Fruit fly (Drosophila melanogaster) whole organism, embryonic: ENCODE measurements around the gene CG43800.
A peak's percentile ranks its signal among the peaks of the same experiment; 100 is the strongest.

ENCODE experiments used
- CG10321 ChIP-seq: fragments of 200-800 bp; sonication (Bioruptor generic); IDR thresholded peaks from 2 replicates; pipeline ENCODE4 v1.3.6; 2022; ENCODE audit warnings: missing biosample characterization, missing genetic modification characterization
- CG11093 ChIP-seq: fragments of 200-800 bp; sonication (Bioruptor generic); IDR thresholded peaks from 3 replicates; pipeline ENCODE4 v1.3.6; 2022; ENCODE audit warnings: missing biosample characterization, missing genetic modification characterization
- CG12071 ChIP-seq: fragments of 200-800 bp; sonication (Bioruptor generic); optimal IDR thresholded peaks from 3 replicates; lab custom pipeline; 2018; ENCODE audit warnings: missing biosample characterization, mild to moderate bottlenecking, missing genetic modification characterization
- CG12155 ChIP-seq: fragments of 200-800 bp; sonication (Bioruptor generic); optimal IDR thresholded peaks from 3 replicates; lab custom pipeline; 2016; ENCODE audit warnings: missing biosample characterization, missing genetic modification characterization
- CG12769 ChIP-seq: fragments of 200-800 bp; sonication (Bioruptor generic); optimal IDR thresholded peaks from 2 replicates; lab custom pipeline; 2019; ENCODE audit warnings: missing biosample characterization, mild to moderate bottlenecking, missing genetic modification characterization, moderate library complexity
- CG13123 ChIP-seq: fragments of 200-800 bp; sonication (Bioruptor generic); optimal IDR thresholded peaks from 2 replicates; lab custom pipeline; 2016; ENCODE audit warnings: missing biosample characterization, missing genetic modification characterization
- CG17912 ChIP-seq: fragments of 200-800 bp; sonication (Bioruptor generic); optimal IDR thresholded peaks from 2 replicates; lab custom pipeline; 2018; ENCODE audit warnings: missing biosample characterization, mild to moderate bottlenecking, missing genetic modification characterization
- CG30403 ChIP-seq: fragments of 200-800 bp; sonication (Bioruptor generic); optimal IDR thresholded peaks from 3 replicates; lab custom pipeline; 2016; ENCODE audit warnings: missing biosample characterization, missing genetic modification characterization
- CG30431 ChIP-seq: fragments of 200-800 bp; sonication (Bioruptor generic); optimal IDR thresholded peaks from 2 replicates; lab custom pipeline; 2017; ENCODE audit warnings: missing biosample characterization, missing genetic modification characterization
- CG31224 ChIP-seq: fragments of 200-800 bp; sonication (Bioruptor generic); IDR thresholded peaks from 2 replicates; pipeline ENCODE4 v1.3.6; 2022; ENCODE audit warnings: missing biosample characterization, missing genetic modification characterization
- CG31365 ChIP-seq: fragments of 200-800 bp; sonication (Bioruptor generic); optimal IDR thresholded peaks from 2 replicates; lab custom pipeline; 2018; ENCODE audit warnings: missing biosample characterization, mild to moderate bottlenecking, missing genetic modification characterization
- CG3726 ChIP-seq: fragments of 200-800 bp; sonication (Bioruptor generic); IDR thresholded peaks from 3 replicates; pipeline ENCODE4, ENCODE4 v1.3.6; 2022; ENCODE audit warnings: missing biosample characterization, missing genetic modification characterization
- CG6175 ChIP-seq: fragments of 200-800 bp; sonication (Bioruptor generic); IDR thresholded peaks from 3 replicates; pipeline ENCODE4 v1.3.6; 2022; ENCODE audit warnings: missing biosample characterization, missing genetic modification characterization
- CG6813 ChIP-seq: fragments of 200-800 bp; sonication (Bioruptor generic); optimal IDR thresholded peaks from 2 replicates; lab custom pipeline; 2017; ENCODE audit warnings: missing biosample characterization, missing genetic modification characterization, mild to moderate bottlenecking, moderate library complexity, missing genetic modification reagents
- CG8478 ChIP-seq: fragments of >200 bp; optimal IDR thresholded peaks from 2 replicates; lab custom pipeline; 2018
- CG8765 ChIP-seq: fragments of 200-800 bp; sonication (Bioruptor generic); IDR thresholded peaks from 2 replicates; pipeline ENCODE4 v1.3.6; 2022; ENCODE audit warnings: missing biosample characterization, missing genetic modification characterization
- CG9437 ChIP-seq: fragments of 200-800 bp; sonication (Bioruptor generic); optimal IDR thresholded peaks from 2 replicates; lab custom pipeline; 2018; ENCODE audit warnings: missing biosample characterization, mild to moderate bottlenecking, missing genetic modification characterization
- D19A ChIP-seq: fragments of 200-800 bp; optimal IDR thresholded peaks from 3 replicates; lab custom pipeline; 2019; ENCODE audit warnings: missing biosample characterization, mild to moderate bottlenecking, missing genetic modification characterization, moderate library complexity
- Ets65A ChIP-seq: fragments of 200-800 bp; sonication (Bioruptor generic); peaks from one replicate; lab custom pipeline; 2016; ENCODE audit warnings: missing biosample characterization, missing genetic modification characterization
- Ets97D ChIP-seq: fragments of 200-800 bp; sonication (Bioruptor generic); optimal IDR thresholded peaks from 3 replicates; lab custom pipeline; 2016; ENCODE audit warnings: missing biosample characterization, missing genetic modification characterization
- Hey ChIP-seq: fragments of 200-800 bp; sonication (Bioruptor generic); optimal IDR thresholded peaks from 3 replicates; lab custom pipeline; 2018; ENCODE audit warnings: missing biosample characterization, mild to moderate bottlenecking, missing genetic modification characterization
- HmgD ChIP-seq: fragments of 200-800 bp; sonication (Bioruptor generic); optimal IDR thresholded peaks from 3 replicates; lab custom pipeline; 2016; ENCODE audit warnings: missing biosample characterization, missing genetic modification characterization
- HmgZ ChIP-seq: fragments of 200-800 bp; sonication (Bioruptor generic); optimal IDR thresholded peaks from 2 replicates; lab custom pipeline; 2018; ENCODE audit warnings: missing biosample characterization, mild to moderate bottlenecking, missing genetic modification characterization
- Lhr ChIP-seq: fragments of 200-800 bp; sonication (Bioruptor generic); optimal IDR thresholded peaks from 3 replicates; lab custom pipeline; 2017; ENCODE audit warnings: mild to moderate bottlenecking, missing biosample characterization, missing genetic modification reagents, missing genetic modification characterization
- Med ChIP-seq: fragments of 200-800 bp; sonication (Bioruptor generic); peaks from one replicate; lab custom pipeline; 2016; ENCODE audit warnings: missing biosample characterization, missing genetic modification characterization, mild to moderate bottlenecking, inconsistent platforms, moderate library complexity
- Oli ChIP-seq: fragments of 200-800 bp; sonication (Bioruptor generic); optimal IDR thresholded peaks from 2 replicates; lab custom pipeline; 2018; ENCODE audit warnings: missing biosample characterization, mild to moderate bottlenecking, missing genetic modification characterization, moderate library complexity
- Opbp ChIP-seq: fragments of 200-800 bp; sonication (Bioruptor generic); IDR thresholded peaks from 3 replicates; pipeline ENCODE4 v1.3.6; 2022; ENCODE audit warnings: missing biosample characterization, missing genetic modification characterization; ENCODE audit not compliant: partially characterized antibody
- Rfx ChIP-seq: fragments of 200-800 bp; sonication (Bioruptor generic); IDR thresholded peaks from 2 replicates; pipeline ENCODE4 v1.3.6; 2022; ENCODE audit warnings: missing biosample characterization, missing genetic modification characterization
- Ssrp ChIP-seq: fragments of 200-800 bp; sonication (Bioruptor generic); optimal IDR thresholded peaks from 2 replicates; lab custom pipeline; 2018; ENCODE audit warnings: missing biosample characterization, mild to moderate bottlenecking, missing genetic modification characterization, moderate library complexity
- Taf1 ChIP-seq: fragments of 200-800 bp; sonication (Bioruptor generic); IDR thresholded peaks from 2 replicates; pipeline ENCODE4 v1.3.6; 2022; ENCODE audit warnings: missing biosample characterization, missing genetic modification characterization
- amos ChIP-seq: fragments of 200-800 bp; sonication (Bioruptor generic); IDR thresholded peaks from 2 replicates; pipeline ENCODE4 v1.3.6; 2022; ENCODE audit warnings: missing biosample characterization, missing genetic modification characterization; ENCODE audit not compliant: partially characterized antibody
- ato ChIP-seq: fragments of 200-800 bp; sonication (Bioruptor generic); IDR thresholded peaks from 2 replicates; pipeline ENCODE4 v1.3.6; 2022; ENCODE audit warnings: missing biosample characterization, missing genetic modification characterization; ENCODE audit not compliant: partially characterized antibody
- crp ChIP-seq, 2 experiments: fragments of 200-800 bp; sonication (Bioruptor generic); optimal IDR thresholded peaks; 2 replicates in 1 of 2; 3 replicates in 1 of 2; lab custom pipeline; 2017; ENCODE audit warnings: missing biosample characterization in 2 of 2, missing genetic modification characterization in 2 of 2, mild to moderate bottlenecking in 1 of 2, moderate library complexity in 1 of 2
- en ChIP-seq: fragments of 200-800 bp; sonication (Bioruptor generic); optimal IDR thresholded peaks from 2 replicates; lab custom pipeline; 2016; ENCODE audit warnings: missing biosample characterization, missing genetic modification characterization
- ewg ChIP-seq: fragments of 200-800 bp; sonication (Bioruptor generic); optimal IDR thresholded peaks from 3 replicates; lab custom pipeline; 2017; ENCODE audit warnings: mild to moderate bottlenecking, missing biosample characterization, missing genetic modification reagents, missing genetic modification characterization
- fru ChIP-seq: fragments of >200 bp; optimal IDR thresholded peaks from 2 replicates; lab custom pipeline; 2017
- h ChIP-seq: fragments of >200 bp; optimal IDR thresholded peaks from 2 replicates; lab custom pipeline; 2017
- hkb ChIP-seq, 2 experiments: fragments of 200-800 bp in 1 of 2; fragments of >200 bp in 1 of 2; sonication (Bioruptor generic) in 1 of 2; IDR thresholded peaks in 1 of 2; optimal IDR thresholded peaks in 1 of 2; 2 replicates each; pipeline versions ENCODE4 v1.3.6 to Lab custom; 2017 to 2022; ENCODE audit warnings: missing biosample characterization in 1 of 2, missing genetic modification characterization in 1 of 2
- ken ChIP-seq: fragments of 200-800 bp; sonication (Bioruptor generic); IDR thresholded peaks from 3 replicates; pipeline ENCODE4 v1.3.6; 2022; ENCODE audit warnings: missing biosample characterization, missing genetic modification characterization
- lilli ChIP-seq: fragments of 200-800 bp; sonication (Bioruptor generic); optimal IDR thresholded peaks from 3 replicates; lab custom pipeline; 2016; ENCODE audit warnings: missing biosample characterization, missing genetic modification characterization
- lola ChIP-seq, 3 experiments: fragments of >200 bp in 2 of 3; fragments of 200-800 bp in 1 of 3; sonication (Bioruptor generic) in 1 of 3; optimal IDR thresholded peaks; 2 replicates each; lab custom pipeline; 2017 to 2019; ENCODE audit warnings: missing biosample characterization in 3 of 3, missing genetic modification characterization in 3 of 3, mild to moderate bottlenecking in 1 of 3, moderate library complexity in 1 of 3
- mld ChIP-seq: fragments of 200-800 bp; sonication (Bioruptor generic); IDR thresholded peaks from 3 replicates; pipeline ENCODE4 v1.3.6; 2022; ENCODE audit warnings: missing biosample characterization, missing genetic modification characterization; ENCODE audit not compliant: partially characterized antibody
- repo ChIP-seq: fragments of 200-800 bp; sonication (Bioruptor generic); optimal IDR thresholded peaks from 2 replicates; lab custom pipeline; 2016; ENCODE audit warnings: missing biosample characterization, missing genetic modification characterization
- run ChIP-seq: fragments of 200-800 bp; sonication (Bioruptor generic); optimal IDR thresholded peaks from 3 replicates; lab custom pipeline; 2018; ENCODE audit warnings: missing biosample characterization, mild to moderate bottlenecking, missing genetic modification characterization
- schlank ChIP-seq: fragments of 200-800 bp; sonication (Bioruptor generic); optimal IDR thresholded peaks from 2 replicates; lab custom pipeline; 2018; ENCODE audit warnings: missing biosample characterization, mild to moderate bottlenecking, missing genetic modification characterization
- shn ChIP-seq: fragments of 200-800 bp; sonication (Bioruptor generic); optimal IDR thresholded peaks from 3 replicates; lab custom pipeline; 2016; ENCODE audit warnings: missing biosample characterization, missing genetic modification characterization
- sisA ChIP-seq: fragments of 200-800 bp; sonication (Bioruptor generic); IDR thresholded peaks from 2 replicates; pipeline ENCODE4 v1.3.6; 2022; ENCODE audit warnings: missing biosample characterization, missing genetic modification characterization
- slp2 ChIP-seq: fragments of 200-800 bp; sonication (Bioruptor generic); optimal IDR thresholded peaks from 2 replicates; lab custom pipeline; 2016; ENCODE audit warnings: missing biosample characterization, missing genetic modification characterization
- twi ChIP-seq: fragments of 200-800 bp; optimal IDR thresholded peaks from 2 replicates; lab custom pipeline; 2019; ENCODE audit warnings: missing biosample characterization, mild to moderate bottlenecking, missing genetic modification characterization, moderate library complexity

Gene CG43800

DNA sequence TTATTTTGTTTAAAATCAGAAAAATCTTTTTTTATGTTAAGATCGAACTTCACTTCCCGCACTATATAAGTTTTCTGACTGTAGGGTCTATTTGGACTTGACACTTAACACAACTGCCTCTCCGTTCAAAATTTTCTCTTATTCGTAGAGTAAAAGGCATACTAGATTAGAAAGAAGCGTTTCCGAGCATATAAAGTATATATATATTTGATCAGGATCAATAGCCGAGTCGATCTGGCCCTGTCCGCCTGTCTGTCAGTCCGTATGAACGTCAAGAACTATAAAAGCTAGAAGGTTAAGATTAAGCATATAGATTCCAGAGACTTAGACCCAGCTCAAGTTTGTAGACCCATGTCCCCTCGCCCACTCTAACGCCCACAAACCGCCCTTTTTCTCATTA is at the start of gene CG43800:
Gene CG43800 (minus strand): TSS at position 101 of the 400 bp plus-strand sequence.
- no peak for TF ChIP-seq CG30403 (GFP tag; lab: Kevin White, UChicago)
- peak; percentile 15 for TF ChIP-seq Med (GFP tag; lab: Kevin White, UChicago)

DNA sequence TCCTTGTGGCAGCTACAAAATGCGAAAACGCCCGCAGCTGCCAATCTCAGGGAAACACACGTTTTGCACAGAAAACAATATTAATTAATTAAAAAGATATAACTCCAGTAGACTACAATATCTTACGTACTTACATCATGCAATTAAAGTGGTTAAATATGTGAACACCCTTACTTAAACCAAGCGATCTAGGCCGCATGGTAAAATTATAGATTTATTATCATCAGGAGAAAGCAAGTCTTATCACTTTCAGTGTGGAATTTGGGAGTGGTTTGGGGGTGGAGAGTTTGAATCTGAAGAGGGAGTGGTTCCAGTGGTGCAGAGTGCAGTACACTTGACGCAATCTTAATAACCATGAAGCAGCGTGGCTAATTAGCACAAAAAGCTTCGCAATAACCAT is 49.5 kb upstream of the CG43800 start:
- TF ChIP-seq fru (lab: Kevin White, UChicago) (no peak), shn (GFP tag; lab: Kevin White, UChicago) (no peak), ken (GFP tag; lab: Robert Waterston, UW) (no peak), CG6813 (GFP tag; lab: Kevin White, UChicago) (no peak), repo (no peak), CG6175 (GFP tag; lab: Robert Waterston, UW) (no peak), CG12155 (GFP tag; lab: Kevin White, UChicago) (no peak), ato (GFP tag; lab: Robert Waterston, UW) (no peak), Ets97D (no peak), Hey (tag; lab: Kevin White, UChicago) (no peak), CG8478 (lab: Kevin White, UChicago) (no peak), CG12071 (GFP tag; lab: Kevin White, UChicago) (no peak), Opbp (GFP tag; lab: Robert Waterston, UW) (no peak), CG3726 (GFP tag; lab: Robert Waterston, UW) (no peak), CG12769 (tag; lab: Kevin White, UChicago) (no peak)

- TF ChIP-seq HmgZ (tag; lab: Kevin White, UChicago) (peak; percentile 63), CG31365 (peak; percentile 35), Ssrp (tag; lab: Kevin White, UChicago) (peak; percentile 28), ewg (GFP tag; lab: Kevin White, UChicago) (peak; percentile 23), crp (GFP tag; optimal IDR thresholded peaks at IDR 0.05; lab: Kevin White, UChicago) (no peak), Oli (peak; percentile 11), slp2 (GFP tag; lab: Kevin White, UChicago) (peak; percentile 46), Rfx (peak; percentile 88), sisA (GFP tag; lab: Robert Waterston, UW) (peak; percentile 69), CG31224 (peak; percentile 36), CG17912 (GFP tag; lab: Kevin White, UChicago) (peak; percentile 44), Ets65A (peak; percentile 99), D19A (tag; lab: Kevin White, UChicago) (peak; percentile 48), lola (GFP tag; optimal IDR thresholded peaks at IDR 0.05; lab: Kevin White, UChicago) (peak in 1 of 3 experiments; percentile 24), amos (GFP tag; lab: Robert Waterston, UW) (peak; percentile 79), CG10321 (no peak), en (GFP tag; lab: Kevin White, UChicago) (peak; percentile 34), CG8765 (GFP tag; lab: Robert Waterston, UW) (peak; percentile 36; the same call in 1 of the 2 replicates), run (no peak), schlank (tag; lab: Kevin White, UChicago) (no peak), CG30431 (GFP tag; lab: Kevin White, UChicago) (peak; percentile 53), Taf1 (GFP tag; lab: Robert Waterston, UW) (no peak), CG13123 (GFP tag; lab: Kevin White, UChicago) (peak; percentile 17), Lhr (peak; percentile 82), CG11093 (no peak), h (lab: Kevin White, UChicago) (no peak), HmgD (GFP tag; lab: Kevin White, UChicago) (peak; percentile 43), CG9437 (GFP tag; lab: Kevin White, UChicago) (no peak), hkb (optimal IDR thresholded peaks at IDR 0.05; lab: Kevin White, UChicago) (no peak), hkb (GFP tag; IDR thresholded peaks at IDR 0.05; lab: Robert Waterston, UW) (no peak), lilli (peak; percentile 52), mld (GFP tag; lab: Robert Waterston, UW) (no peak), twi (tag; lab: Kevin White, UChicago) (peak; percentile 46)
Measured at dm6 chr2L:7281430-7281829, 48.8 kb upstream of the CG43800 start.
